Worm (Caenorhabditis elegans) whole organism, young adult: Measurements from ENCODE around the gene Y119D3B.14.

Experiments
- B0035.1 ChIP-seq: sonication (generic microtip); optimal IDR thresholded peaks from 2 replicates; lab custom pipeline; 2016; ENCODE audit warnings: missing genetic modification characterization, mild to moderate bottlenecking, missing compliant biosample characterization, missing genotype, missing genetic modification reagents
- C17E4.6 ChIP-seq: fragments of 200-800 bp; sonication (Bioruptor generic); IDR thresholded peaks from 2 replicates; pipeline ENCODE4 v1.3.6; 2022; ENCODE audit warnings: missing genetic modification reagents, missing genetic modification characterization, missing compliant biosample characterization
- D2030.7 ChIP-seq: fragments of 200-800 bp; sonication (Bioruptor generic); IDR thresholded peaks from 2 replicates; pipeline ENCODE4 v1.3.6; 2022; ENCODE audit warnings: missing genetic modification reagents, missing genetic modification characterization, missing compliant biosample characterization
- F49E8.2 ChIP-seq: sonication (generic microtip); optimal IDR thresholded peaks from 3 replicates; lab custom pipeline; 2017; ENCODE audit warnings: missing genetic modification characterization, mild to moderate bottlenecking, missing compliant biosample characterization, antibody characterized with exemption, moderate library complexity; ENCODE audit not compliant: insufficient read depth
- F55B11.4 ChIP-seq: sonication (generic microtip); optimal IDR thresholded peaks from 2 replicates; lab custom pipeline; 2016; ENCODE audit warnings: missing compliant biosample characterization, missing genetic modification characterization, borderline replicate concordance; ENCODE audit not compliant: insufficient read depth
- F57A8.1 ChIP-seq: fragments of 200-800 bp; sonication (Bioruptor generic); optimal IDR thresholded peaks from 2 replicates; lab custom pipeline; 2018; ENCODE audit warnings: mild to moderate bottlenecking, missing genetic modification characterization, moderate library complexity, missing compliant biosample characterization
- T26A5.8 ChIP-seq: sonication (generic microtip); optimal IDR thresholded peaks from 2 replicates; lab custom pipeline; 2016; ENCODE audit warnings: missing genetic modification characterization, missing compliant biosample characterization
- Y79H2A.3 ChIP-seq: fragments of 200-800 bp; sonication (Bioruptor generic); conservative IDR thresholded peaks from 2 replicates; pipeline ENCODE4 v1.3.6; 2022; ENCODE audit warnings: missing genetic modification reagents, missing genetic modification characterization, missing compliant biosample characterization
- ZK185.1 ChIP-seq: sonication (generic microtip); optimal IDR thresholded peaks from 2 replicates; lab custom pipeline; 2016; ENCODE audit warnings: mild to moderate bottlenecking, missing genetic modification characterization, missing compliant biosample characterization; ENCODE audit not compliant: poor library complexity, severe bottlenecking
- attf-5 ChIP-seq: fragments of 200-800 bp; sonication (Bioruptor generic); optimal IDR thresholded peaks from 2 replicates; lab custom pipeline; 2018; ENCODE audit warnings: mild to moderate bottlenecking, missing genetic modification characterization, missing compliant biosample characterization
- bed-2 ChIP-seq: fragments of 200-800 bp; sonication (Bioruptor generic); IDR thresholded peaks from 2 replicates; pipeline ENCODE4 v1.3.6; 2022; ENCODE audit warnings: missing genetic modification reagents, missing genetic modification characterization, missing compliant biosample characterization
- cebp-2 ChIP-seq: fragments of 200-800 bp; sonication (Bioruptor generic); IDR thresholded peaks from 2 replicates; pipeline ENCODE4 v1.3.6; 2022; ENCODE audit warnings: missing genetic modification characterization, missing compliant biosample characterization
- ceh-79 ChIP-seq: sonication (generic microtip); optimal IDR thresholded peaks from 2 replicates; lab custom pipeline; 2017; ENCODE audit warnings: mild to moderate bottlenecking, missing genetic modification characterization, missing compliant biosample characterization
- chd-7 ChIP-seq: sonication (generic microtip); optimal IDR thresholded peaks from 2 replicates; lab custom pipeline; 2016; ENCODE audit warnings: mild to moderate bottlenecking, missing genetic modification characterization, moderate library complexity, missing compliant biosample characterization
- die-1 ChIP-seq: sonication (generic microtip); optimal IDR thresholded peaks from 2 replicates; lab custom pipeline; 2016; ENCODE audit warnings: missing genotype, mild to moderate bottlenecking, missing genetic modification characterization, missing compliant biosample characterization
- egrh-3 ChIP-seq: fragments of 200-800 bp; sonication (Bioruptor generic); IDR thresholded peaks from 2 replicates; pipeline ENCODE4 v1.3.6; 2022; ENCODE audit warnings: missing genetic modification reagents, missing genetic modification characterization, missing compliant biosample characterization
- ekl-4 ChIP-seq: fragments of 200-800 bp; sonication (Bioruptor generic); IDR thresholded peaks from 2 replicates; pipeline ENCODE4 v1.3.6; 2022; ENCODE audit warnings: missing genetic modification reagents, missing genetic modification characterization, missing compliant biosample characterization
- fkh-3 ChIP-seq: sonication (generic microtip); optimal IDR thresholded peaks from 2 replicates; lab custom pipeline; 2016; ENCODE audit warnings: mild to moderate bottlenecking, missing genetic modification characterization, missing compliant biosample characterization
- hlh-12 ChIP-seq: sonication (generic microtip); optimal IDR thresholded peaks from 2 replicates; lab custom pipeline; 2016; ENCODE audit warnings: missing genetic modification characterization, missing compliant biosample characterization
- lag-1 ChIP-seq: fragments of 200-800 bp; sonication (Bioruptor generic); IDR thresholded peaks from 2 replicates; pipeline ENCODE4 v1.3.6; 2022; ENCODE audit warnings: missing genetic modification reagents, missing genetic modification characterization, missing compliant biosample characterization
- let-526 ChIP-seq: fragments of 200-800 bp; sonication (Bioruptor generic); IDR thresholded peaks from 2 replicates; pipeline ENCODE4 v1.3.6; 2022; ENCODE audit warnings: missing genetic modification reagents, missing genetic modification characterization, missing compliant biosample characterization
- lin-40 ChIP-seq: sonication (generic microtip); optimal IDR thresholded peaks from 2 replicates; lab custom pipeline; 2016; ENCODE audit warnings: missing genetic modification characterization, mild to moderate bottlenecking, missing compliant biosample characterization, missing genotype, missing genetic modification reagents
- madf-10 ChIP-seq: sonication (generic microtip); optimal IDR thresholded peaks from 2 replicates; lab custom pipeline; 2016; ENCODE audit warnings: mild to moderate bottlenecking, missing genetic modification characterization, missing compliant biosample characterization
- nfya-2 ChIP-seq: fragments of 200-800 bp; sonication (Bioruptor generic); IDR thresholded peaks from 2 replicates; pipeline ENCODE4 v1.3.6; 2022; ENCODE audit warnings: missing genetic modification reagents, missing genetic modification characterization, missing compliant biosample characterization
- nhr-120 ChIP-seq: fragments of 200-800 bp; sonication (Bioruptor generic); IDR thresholded peaks from 2 replicates; pipeline ENCODE4 v1.3.6; 2022; ENCODE audit warnings: missing genetic modification characterization, missing compliant biosample characterization
- pbrm-1 ChIP-seq: fragments of 200-800 bp; sonication (Bioruptor generic); IDR thresholded peaks from 2 replicates; pipeline ENCODE4 v1.3.6; 2022; ENCODE audit warnings: missing genetic modification reagents, missing genetic modification characterization, missing compliant biosample characterization
- rcor-1 ChIP-seq: fragments of 200-800 bp; sonication (Bioruptor generic); IDR thresholded peaks from 2 replicates; pipeline ENCODE4 v1.3.6; 2022; ENCODE audit warnings: missing genetic modification reagents, missing genetic modification characterization, missing compliant biosample characterization
- rec-8 ChIP-seq, 2 experiments: sonication (generic microtip); optimal IDR thresholded peaks; 2 replicates each; lab custom pipeline; 2016; ENCODE audit warnings: mild to moderate bottlenecking in 2 of 2, missing genetic modification characterization in 2 of 2, missing genetic modification reagents in 2 of 2, missing genotype in 2 of 2, missing biosample characterization in 1 of 2, missing compliant biosample characterization in 1 of 2, moderate library complexity in 1 of 2
- repo-1 ChIP-seq: sonication (generic microtip); optimal IDR thresholded peaks from 2 replicates; lab custom pipeline; 2017; ENCODE audit warnings: mild to moderate bottlenecking, missing genetic modification characterization, missing compliant biosample characterization
- sea-2 ChIP-seq: fragments of 200-800 bp; sonication (Bioruptor generic); IDR thresholded peaks from 2 replicates; pipeline ENCODE4 v1.3.6; 2022; ENCODE audit warnings: missing genetic modification characterization, missing compliant biosample characterization
- snpc-1.1 ChIP-seq: sonication (generic microtip); optimal IDR thresholded peaks from 2 replicates; lab custom pipeline; 2017; ENCODE audit warnings: missing genetic modification characterization, mild to moderate bottlenecking, missing compliant biosample characterization, antibody characterized with exemption, moderate library complexity, missing genotype, missing genetic modification reagents; ENCODE audit not compliant: insufficient read depth
- sptf-2 ChIP-seq: fragments of 200-800 bp; sonication (Bioruptor generic); optimal IDR thresholded peaks from 2 replicates; lab custom pipeline; 2018; ENCODE audit warnings: mild to moderate bottlenecking, missing genetic modification characterization, missing compliant biosample characterization
- unc-130 ChIP-seq: sonication (generic microtip); optimal IDR thresholded peaks from 2 replicates; lab custom pipeline; 2016; ENCODE audit warnings: missing genetic modification reagents, missing genetic modification characterization, missing compliant biosample characterization
- zfh-2 ChIP-seq: fragments of 200-800 bp; sonication (Bioruptor generic); conservative IDR thresholded peaks from 2 replicates; pipeline ENCODE4 v1.3.6; 2022; ENCODE audit warnings: missing genetic modification reagents, missing genetic modification characterization, missing compliant biosample characterization
- zim-3 ChIP-seq: sonication (generic microtip); optimal IDR thresholded peaks from 2 replicates; lab custom pipeline; 2017; ENCODE audit warnings: mild to moderate bottlenecking, missing genetic modification characterization, moderate library complexity, missing compliant biosample characterization
- ztf-18 ChIP-seq: sonication (generic microtip); optimal IDR thresholded peaks from 2 replicates; lab custom pipeline; 2016; ENCODE audit warnings: missing genotype, mild to moderate bottlenecking, missing genetic modification characterization, missing compliant biosample characterization
- ztf-25 ChIP-seq: fragments of 200-800 bp; sonication (Bioruptor generic); IDR thresholded peaks from 2 replicates; pipeline ENCODE4 v1.3.6; 2022; ENCODE audit warnings: missing genetic modification reagents, missing genetic modification characterization, missing compliant biosample characterization

Y119D3B.14 gene

DNA sequence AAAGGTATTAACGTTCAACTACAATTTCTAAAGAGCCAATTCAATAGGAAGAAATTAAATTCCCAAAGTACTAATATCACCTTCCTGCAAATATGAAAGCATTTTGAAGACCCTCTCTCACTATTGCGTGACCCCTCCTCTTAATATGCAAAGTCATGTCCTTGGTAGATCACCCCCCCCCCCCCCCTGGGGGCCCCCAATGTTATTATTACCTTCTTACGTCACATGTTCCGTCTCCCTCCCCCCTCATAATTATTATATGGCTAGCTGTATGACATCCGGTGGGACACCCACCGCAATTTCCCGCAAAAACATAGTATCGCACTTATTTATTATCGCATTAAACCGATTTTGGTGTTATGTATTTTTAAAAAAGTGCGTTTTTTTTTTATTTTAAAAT, 31.7 kb downstream of the Y119D3B.14 start:
- TF ChIP-seq ZK185.1 (tag; lab: Kevin White, UChicago) (no peak), zim-3 (tag; lab: Kevin White, UChicago) (no peak), T26A5.8 (tag; lab: Kevin White, UChicago) (no peak), fkh-3 (no peak), lag-1 (GFP tag; lab: Robert Waterston, UW) (no peak), cebp-2 (GFP tag; lab: Robert Waterston, UW) (no peak), madf-10 (tag; lab: Kevin White, UChicago) (no peak), unc-130 (GFP tag; lab: Kevin White, UChicago) (no peak), ceh-79 (tag; lab: Kevin White, UChicago) (no peak), ekl-4 (GFP tag; lab: Robert Waterston, UW) (no peak), egrh-3 (GFP tag; lab: Robert Waterston, UW) (no peak)
- TF ChIP-seq, all 124 proteins: peak for 0

ce11 chrIII:1151680-1152079, 41.9 kb downstream of the Y119D3B.14 start, which contains the start of gene cdh-12:
Gene cdh-12, plus strand, starts transcription at chrIII:1152044.
- TF ChIP-seq ztf-25 (GFP tag; lab: Robert Waterston, UW) = no peak
- TF ChIP-seq nhr-120 (GFP tag; lab: Robert Waterston, UW) = no peak
- no peak for TF ChIP-seq repo-1 (tag; lab: Kevin White, UChicago)
- TF ChIP-seq, all 124 proteins: peak for 0

ce11 chrIII:1149472-1149871, 44.1 kb downstream of the Y119D3B.14 start:
- TF ChIP-seq rcor-1 (GFP tag; lab: Robert Waterston, UW) = no peak
- no peak for TF ChIP-seq F55B11.4 (tag; lab: Kevin White, UChicago)
- TF ChIP-seq attf-5 = no peak
- no peak for TF ChIP-seq chd-7 (tag; lab: Kevin White, UChicago)
- TF ChIP-seq B0035.1 (tag; lab: Kevin White, UChicago) = no peak
- TF ChIP-seq ztf-18 = no peak

DNA sequence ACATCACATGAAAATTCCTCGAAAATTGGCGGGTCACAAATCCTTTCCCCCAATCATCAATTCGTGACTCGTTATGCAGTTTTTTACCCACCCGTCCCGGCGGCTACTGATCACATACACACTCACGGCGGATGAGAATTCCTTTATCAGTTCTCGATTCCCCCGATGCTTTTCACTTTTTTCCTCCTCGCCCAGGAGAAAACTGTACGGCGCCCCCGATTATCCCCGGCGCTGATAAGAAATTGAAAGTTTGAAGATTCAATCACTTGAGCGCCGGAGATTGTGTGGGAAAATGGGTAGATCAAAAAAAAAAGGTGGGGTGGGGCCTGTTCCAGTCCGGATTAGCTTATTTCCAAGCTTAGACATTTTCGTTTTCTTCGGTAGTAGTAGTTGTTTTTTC, 45.7 kb downstream of the Y119D3B.14 start:
- TF ChIP-seq Y79H2A.3 (GFP tag; lab: Robert Waterston, UW) = no peak
- TF ChIP-seq sea-2 (GFP tag; lab: Robert Waterston, UW) = no peak
- TF ChIP-seq nfya-2 (GFP tag; lab: Robert Waterston, UW) = no peak
- TF ChIP-seq ztf-18 = no peak
- no peak for TF ChIP-seq F57A8.1 (GFP tag; lab: Kevin White, UChicago)
- no peak for TF ChIP-seq C17E4.6 (GFP tag; lab: Robert Waterston, UW)
- no peak for TF ChIP-seq F49E8.2 (tag; lab: Kevin White, UChicago)
- no peak for TF ChIP-seq B0035.1 (tag; lab: Kevin White, UChicago)
- TF ChIP-seq, all 124 proteins: peak for 0

DNA sequence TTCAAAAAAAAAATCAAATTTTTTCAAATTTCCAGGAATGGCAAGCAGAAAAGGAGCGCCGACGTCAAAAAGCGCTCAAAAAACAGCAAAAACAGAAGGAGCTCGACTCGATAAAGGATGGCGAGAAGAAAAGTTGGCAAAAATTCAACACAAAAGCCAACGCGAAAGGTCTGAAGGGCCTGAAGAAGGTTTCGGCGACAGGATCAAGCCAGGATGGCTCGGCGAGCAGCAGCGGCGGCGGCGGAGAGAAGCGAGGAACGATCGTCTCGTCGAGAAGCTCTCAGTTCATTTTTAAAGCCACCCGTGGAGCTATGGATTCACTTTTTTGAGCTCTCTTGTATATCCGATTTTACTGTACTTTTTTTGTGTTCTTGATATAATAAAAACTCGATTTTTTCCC, 48.8 kb downstream of the Y119D3B.14 start:
- no peak for TF ChIP-seq pbrm-1 (GFP tag; lab: Robert Waterston, UW)
- no peak for TF ChIP-seq lin-40 (tag; lab: Kevin White, UChicago)
- no peak for TF ChIP-seq let-526
- no peak for TF ChIP-seq sptf-2
- TF ChIP-seq die-1 = no peak
- no peak for TF ChIP-seq D2030.7 (GFP tag; lab: Robert Waterston, UW)
- no peak for TF ChIP-seq bed-2 (GFP tag; lab: Robert Waterston, UW)
- no peak for TF ChIP-seq hlh-12 (tag; lab: Kevin White, UChicago)
- TF ChIP-seq zfh-2 (GFP tag; lab: Robert Waterston, UW) = peak; percentile 70
- no peak for TF ChIP-seq ZK185.1 (tag; lab: Kevin White, UChicago)
- no peak for TF ChIP-seq snpc-1.1 (tag; lab: Kevin White, UChicago)
- no peak for TF ChIP-seq rec-8 (tag; optimal IDR thresholded peaks at IDR 0.05; lab: Kevin White, UChicago)
- TF ChIP-seq T26A5.8 (tag; lab: Kevin White, UChicago) = no peak
- TF ChIP-seq egrh-3 (GFP tag; lab: Robert Waterston, UW) = peak; percentile 9; the same call in 1 of the 2 replicates
